Worm (Caenorhabditis elegans) whole organism, L1 larva: ENCODE results near the gene K07H8.12.

ENCODE experiments used
- C34B4.2 ChIP-seq: sonication (generic microtip); optimal IDR thresholded peaks from 2 replicates; lab custom pipeline; 2017; ENCODE audit warnings: mild to moderate bottlenecking, missing genetic modification characterization, missing compliant biosample characterization
- ceh-63 ChIP-seq: fragments of 200-800 bp; sonication (Bioruptor generic); optimal IDR thresholded peaks from 2 replicates; lab custom pipeline; 2018; ENCODE audit warnings: mild to moderate bottlenecking, missing genetic modification characterization, missing compliant biosample characterization
- ceh-8 ChIP-seq: fragments of 200-800 bp; sonication (Bioruptor generic); optimal IDR thresholded peaks from 2 replicates; lab custom pipeline; 2018; ENCODE audit warnings: mild to moderate bottlenecking, missing genetic modification characterization, moderate library complexity, missing compliant biosample characterization
- irx-1 ChIP-seq: sonication (generic microtip); optimal IDR thresholded peaks from 2 replicates; lab custom pipeline; 2016; ENCODE audit warnings: missing genetic modification characterization, missing compliant biosample characterization
- mep-1 ChIP-seq: fragments of 150-350 bp; optimal IDR thresholded peaks from 2 replicates; lab custom pipeline; 2014; ENCODE audit warnings: missing biosample characterization, missing genetic modification characterization
- nhr-76 ChIP-seq: sonication (generic microtip); optimal IDR thresholded peaks from 2 replicates; lab custom pipeline; 2017; ENCODE audit warnings: missing biosample characterization, missing genetic modification characterization
- nhr-85 ChIP-seq: sonication (generic microtip); peaks from one replicate; lab custom pipeline; 2016; ENCODE audit warnings: missing genetic modification characterization, inconsistent platforms, missing compliant biosample characterization
- snu-23 ChIP-seq: sonication (generic microtip); optimal IDR thresholded peaks from 2 replicates; lab custom pipeline; 2016; ENCODE audit warnings: missing genetic modification characterization, missing compliant biosample characterization
- unc-130 ChIP-seq: fragments of 150-350 bp; optimal IDR thresholded peaks from 2 replicates; lab custom pipeline; 2017; ENCODE audit warnings: missing biosample characterization, missing genetic modification characterization, inconsistent platforms

The K07H8.12 gene

DNA sequence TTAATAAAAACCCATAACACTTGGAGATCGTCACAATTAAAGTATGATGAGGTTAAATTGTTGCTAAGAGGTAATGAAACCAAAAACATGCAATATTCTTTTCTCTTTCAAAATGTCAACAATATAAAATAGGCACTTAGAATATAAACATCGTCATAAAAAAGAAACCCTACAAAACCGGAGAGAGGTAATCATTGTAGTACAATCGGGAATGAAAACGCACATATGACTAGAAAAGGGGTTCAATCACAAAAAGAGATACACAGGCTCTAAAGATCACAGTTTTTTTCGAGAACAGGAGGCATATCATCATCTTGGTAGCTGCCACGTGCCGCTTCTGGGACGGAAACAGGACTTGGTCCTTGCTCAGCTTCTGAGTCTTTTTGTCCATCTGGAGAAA is 50.0 kb downstream of the K07H8.12 start:
- TF ChIP-seq ceh-8 (GFP tag; lab: Kevin White, UChicago) (no peak), nhr-76 (no peak), mep-1 (tag; lab: Kevin White, UChicago) (no peak), C34B4.2 (tag; lab: Kevin White, UChicago) (no peak), snu-23 (GFP tag; lab: Kevin White, UChicago) (no peak), unc-130 (tag; lab: Kevin White, UChicago) (no peak), ceh-63 (GFP tag; lab: Kevin White, UChicago) (no peak), nhr-85 (tag; lab: Kevin White, UChicago) (peak; percentile 43), irx-1 (tag; lab: Kevin White, UChicago) (no peak)
